Worm (Caenorhabditis elegans): Measurements from ENCODE around the gene ZK54.3.

Gene ZK54.3

DNA sequence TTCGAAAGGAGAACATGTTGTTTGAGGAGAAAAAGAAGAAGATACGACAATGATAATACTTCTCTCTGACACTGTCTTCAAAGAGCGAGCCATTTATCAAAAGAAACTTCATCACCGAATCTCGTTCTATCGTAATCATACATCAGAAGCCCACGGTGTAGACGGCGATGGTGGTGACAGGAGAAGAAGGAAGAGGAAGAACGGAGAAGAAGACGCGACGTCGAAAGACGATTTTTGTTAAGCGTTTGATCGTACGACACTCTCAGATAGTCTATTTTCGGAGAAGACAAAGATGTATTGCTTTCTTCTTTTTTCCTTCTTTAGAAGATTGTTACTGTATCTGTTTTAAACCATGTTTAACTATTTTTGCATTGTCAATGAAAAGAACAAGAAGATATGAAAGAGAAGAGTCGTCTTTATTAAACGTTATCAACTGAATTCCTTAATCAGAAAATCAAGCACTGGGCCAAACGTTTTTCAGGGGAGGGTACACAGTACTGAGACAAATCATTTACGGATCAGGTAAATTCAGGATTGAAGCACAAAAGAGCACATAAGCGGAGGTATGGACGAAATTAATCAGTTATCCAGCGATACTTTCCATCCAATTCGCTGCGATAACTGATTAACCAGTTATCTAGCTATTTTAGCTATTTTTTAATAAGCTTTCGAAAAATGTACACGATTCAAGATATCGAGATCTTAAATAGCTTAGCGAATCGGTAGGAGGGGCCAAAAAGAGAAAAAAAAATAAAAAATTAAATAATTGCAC, 46.8 kb downstream of the ZK54.3 start (continued):
- TF ChIP-seq php-3 (GFP tag; IDR thresholded peaks at IDR 0.05) (no peak), sdz-12 (GFP tag; optimal IDR thresholded peaks at IDR 0.05) (peak; percentile 5), mes-2 (tag; optimal IDR thresholded peaks at IDR 0.05; ENCODE audit: poor library complexity, severe bottlenecking) (peak; percentile 39), mxl-3 (GFP tag; optimal IDR thresholded peaks at IDR 0.05) (peak; percentile 51), set-16 (GFP tag; IDR thresholded peaks at IDR 0.05) (no peak), pqm-1 (tag; optimal IDR thresholded peaks at IDR 0.05) (no peak), dpl-1 (GFP tag; optimal IDR thresholded peaks at IDR 0.05) (no peak), madf-9 (GFP tag; conservative IDR thresholded peaks at IDR 0.05) (no peak; the same call in 1 of the 2 replicates), nhr-76 (tag; optimal IDR thresholded peaks at IDR 0.05) (no peak), lir-3 (tag; optimal IDR thresholded peaks at IDR 0.05) (no peak), nhr-237 (tag; optimal IDR thresholded peaks at IDR 0.05) (no peak), egl-43 (GFP tag; IDR thresholded peaks at IDR 0.05) (no peak), gei-8 (GFP tag; optimal IDR thresholded peaks at IDR 0.05) (peak; percentile 60), spr-1 (tag; optimal IDR thresholded peaks at IDR 0.05) (no peak), dmd-8 (GFP tag; IDR thresholded peaks at IDR 0.05) (no peak), egl-27 (tag; optimal IDR thresholded peaks at IDR 0.05) (no peak), pha-4 (GFP tag; IDR thresholded peaks at IDR 0.05) (no peak), pha-4 (tag; optimal IDR thresholded peaks at IDR 0.05) (no peak), zfp-2 (tag; optimal IDR thresholded peaks at IDR 0.05) (no peak), unc-130 (GFP tag; optimal IDR thresholded peaks at IDR 0.05) (no peak), daf-12 (tag; optimal IDR thresholded peaks at IDR 0.05) (no peak), F49E8.2 (tag; optimal IDR thresholded peaks at IDR 0.05; ENCODE audit: borderline replicate concordance) (no peak), hlh-11 (tag; optimal IDR thresholded peaks at IDR 0.05) (peak; percentile 40), unc-39 (tag; optimal IDR thresholded peaks at IDR 0.05) (no peak), lin-29 (GFP tag; IDR thresholded peaks at IDR 0.05) (no peak), mep-1 (tag; optimal IDR thresholded peaks at IDR 0.05) (peak; percentile 78), fkh-10 (GFP tag; optimal IDR thresholded peaks at IDR 0.05) (no peak), attf-4 (tag; optimal IDR thresholded peaks at IDR 0.05) (no peak), rbr-2 (tag; optimal IDR thresholded peaks at IDR 0.05) (peak; percentile 11), nhr-6 (tag; optimal IDR thresholded peaks at IDR 0.05) (no peak), mdl-1 (tag; optimal IDR thresholded peaks at IDR 0.05) (peak in 1 of 2 experiments; percentile 59), nhr-28 (tag; optimal IDR thresholded peaks at IDR 0.05) (peak; percentile 46), nhr-11 (tag; optimal IDR thresholded peaks at IDR 0.05) (no peak), aha-1 (tag) (peak; percentile 100), nhr-48 (tag; optimal IDR thresholded peaks at IDR 0.05) (peak; percentile 56), ceh-62 (tag; optimal IDR thresholded peaks at IDR 0.05) (no peak), F44E2.7 (GFP tag; IDR thresholded peaks at IDR 0.05) (no peak), ama-1 (optimal IDR thresholded peaks at IDR 0.05) (peak; percentile 61), dmd-6 (GFP tag; IDR thresholded peaks at IDR 0.05) (no peak; the same call in 1 of the 2 replicates), spr-3 (GFP tag; optimal IDR thresholded peaks at IDR 0.05) (no peak), unc-62 (GFP tag; optimal IDR thresholded peaks at IDR 0.05 in 1 of 2) (peak in 1 of 2 experiments; percentile 100), unc-62 (tag; optimal IDR thresholded peaks at IDR 0.05) (peak; percentile 63), hlh-30 (tag; optimal IDR thresholded peaks at IDR 0.05; ENCODE audit: insufficient read depth) (peak; percentile 2), lin-13 (GFP tag; optimal IDR thresholded peaks at IDR 0.05) (no peak), F26F4.8 (GFP tag; conservative IDR thresholded peaks at IDR 0.05) (no peak), snpc-1.2 (GFP tag; IDR thresholded peaks at IDR 0.05) (no peak), madf-5 (GFP tag; IDR thresholded peaks at IDR 0.05) (no peak), daf-8 (GFP tag; IDR thresholded peaks at IDR 0.05) (no peak), mdt-29 (GFP tag; IDR thresholded peaks at IDR 0.05) (peak; percentile 66; the same call in 1 of the 2 replicates), lin-38 (GFP tag; IDR thresholded peaks at IDR 0.05) (peak; percentile 13; the same call in 1 of the 2 replicates), nhr-111 (GFP tag; optimal IDR thresholded peaks at IDR 0.05) (no peak)
